Fruit fly (Drosophila melanogaster) Kc167 (cell line): Measurements from ENCODE around the gene CG42634.

Experiments used
- Myc ChIP-seq: fragments of >200 bp; optimal IDR thresholded peaks from 2 replicates; lab custom pipeline; 2017; ENCODE audit warnings: missing external identifiers
- Sin3A ChIP-seq: fragments of >200 bp; optimal IDR thresholded peaks from 2 replicates; lab custom pipeline; 2018; ENCODE audit warnings: missing external identifiers
- h ChIP-seq: fragments of >200 bp; optimal IDR thresholded peaks from 3 replicates; lab custom pipeline; 2018; ENCODE audit warnings: missing external identifiers
- insv ChIP-seq: fragments of >200 bp; optimal IDR thresholded peaks from 3 replicates; lab custom pipeline; 2018; ENCODE audit warnings: missing external identifiers
- psq ChIP-seq: fragments of >200 bp; optimal IDR thresholded peaks from 2 replicates; lab custom pipeline; 2017; ENCODE audit warnings: missing external identifiers
- ttk ChIP-seq: sonication (Bioruptor generic); optimal IDR thresholded peaks from 2 replicates; lab custom pipeline; 2017; ENCODE audit warnings: missing external identifiers

DNA sequence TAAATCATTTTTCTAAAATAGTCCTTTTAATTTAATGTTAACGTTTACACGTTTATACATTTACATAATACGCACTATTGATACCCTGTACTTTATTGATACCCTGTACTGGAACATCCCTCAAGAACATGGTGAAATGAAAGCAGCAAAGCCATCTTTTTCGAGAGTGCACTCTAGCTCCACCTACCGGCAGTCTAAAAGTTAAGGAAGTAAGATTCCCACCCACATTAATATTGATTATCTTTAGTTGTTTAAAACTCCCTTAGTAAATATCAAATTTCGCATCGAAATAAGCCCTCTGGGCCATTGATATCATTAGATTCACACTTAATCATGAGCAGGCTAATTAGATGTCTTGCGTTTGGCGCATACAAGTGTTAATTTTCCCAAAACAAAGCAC lies 49.4 kb upstream of the CG42634 start:
- TF ChIP-seq h (no peak), Myc (lab: Kevin White, UChicago) (no peak), ttk (lab: Kevin White, UChicago) (no peak), psq (lab: Kevin White, UChicago) (no peak), insv (lab: Kevin White, UChicago) (no peak), Sin3A (lab: Kevin White, UChicago) (no peak)
